Worm (Caenorhabditis elegans): Measurements from ENCODE around the gene F17C11.13.

Gene F17C11.13

ce11 chrV:10955681-10956476 lies at the start of gene F17C11.13 (continued):
- TF ChIP-seq dve-1 (tag; optimal IDR thresholded peaks at IDR 0.05; ENCODE audit: insufficient read depth): peak; percentile 36
- TF ChIP-seq aly-2 (tag; optimal IDR thresholded peaks at IDR 0.05): no peak
- TF ChIP-seq F37D6.2 (tag; optimal IDR thresholded peaks at IDR 0.05): no peak
- no peak for TF ChIP-seq snpc-4 (tag; optimal IDR thresholded peaks at IDR 0.05)
- no peak for TF ChIP-seq attf-4 (tag; optimal IDR thresholded peaks at IDR 0.05)
- no peak for TF ChIP-seq F10B5.3 (tag; optimal IDR thresholded peaks at IDR 0.05)
- TF ChIP-seq lin-13 (GFP tag; optimal IDR thresholded peaks at IDR 0.05): no peak
- no peak for TF ChIP-seq Y5F2A.4 (GFP tag; optimal IDR thresholded peaks at IDR 0.05)
- no peak for TF ChIP-seq R02D3.7 (tag; optimal IDR thresholded peaks at IDR 0.05)
- no peak for TF ChIP-seq nhr-111 (GFP tag; optimal IDR thresholded peaks at IDR 0.05)
- TF ChIP-seq pqm-1 (tag; optimal IDR thresholded peaks at IDR 0.05): peak; percentile 39
- TF ChIP-seq zfp-3 (GFP tag; conservative IDR thresholded peaks at IDR 0.05): 0 out of 2 replicates have a peak, but pooled peaks have one; percentile 19
- TF ChIP-seq nhr-76 (tag; optimal IDR thresholded peaks at IDR 0.05): no peak
- TF ChIP-seq dpl-1 (GFP tag; optimal IDR thresholded peaks at IDR 0.05): no peak
- no peak for TF ChIP-seq madf-5 (GFP tag; IDR thresholded peaks at IDR 0.05)
- TF ChIP-seq saeg-2 (GFP tag; IDR thresholded peaks at IDR 0.05): no peak
- TF ChIP-seq cey-2 (tag; optimal IDR thresholded peaks at IDR 0.05; ENCODE audit: borderline replicate concordance, insufficient read depth): no peak
- no peak for TF ChIP-seq ces-1 (GFP tag; optimal IDR thresholded peaks at IDR 0.05)
- TF ChIP-seq ctbp-1 (GFP tag; IDR thresholded peaks at IDR 0.05): no peak
- TF ChIP-seq D1046.2 (GFP tag; IDR thresholded peaks at IDR 0.05): no peak
- TF ChIP-seq nhr-42 (GFP tag; IDR thresholded peaks at IDR 0.05): no peak

- TF ChIP-seq mxl-2 (GFP tag; conservative IDR thresholded peaks at IDR 0.05) (no peak), nhr-77 (tag; optimal IDR thresholded peaks at IDR 0.05) (no peak), pha-4 (GFP tag; IDR thresholded peaks at IDR 0.05) (no peak), pha-4 (tag; optimal IDR thresholded peaks at IDR 0.05) (no peak), T26A8.4 (GFP tag; IDR thresholded peaks at IDR 0.05) (no peak), zfp-2 (tag; optimal IDR thresholded peaks at IDR 0.05) (no peak), sdz-12 (GFP tag; optimal IDR thresholded peaks at IDR 0.05) (no peak), daf-16 (GFP tag; optimal IDR thresholded peaks at IDR 0.05) (no peak), daf-16 (tag; optimal IDR thresholded peaks at IDR 0.05) (no peak), fkh-10 (GFP tag; optimal IDR thresholded peaks at IDR 0.05) (no peak), ZK546.5 (tag; optimal IDR thresholded peaks at IDR 0.05) (no peak), hmg-1.1 (GFP tag; IDR thresholded peaks at IDR 0.05) (no peak), lin-15B (tag; optimal IDR thresholded peaks at IDR 0.05) (no peak), daf-12 (tag; optimal IDR thresholded peaks at IDR 0.05) (no peak), ama-1 (optimal IDR thresholded peaks at IDR 0.05) (no peak), nhr-28 (tag; optimal IDR thresholded peaks at IDR 0.05) (no peak), pqm-1 (tag; optimal IDR thresholded peaks at IDR 0.05) (no peak)
Measured at ce11 chrV:10909071-10909470, 46.7 kb upstream of the F17C11.13 start, which contains the start of gene zzz-1. Gene zzz-1 (minus strand): TSS chrV:10909171.

- TF ChIP-seq zip-11 (GFP tag; IDR thresholded peaks at IDR 0.05) (no peak), vab-7 (GFP tag; IDR thresholded peaks at IDR 0.05) (no peak), hmg-1.1 (GFP tag; IDR thresholded peaks at IDR 0.05) (no peak), unc-130 (GFP tag; optimal IDR thresholded peaks at IDR 0.05) (no peak), pqm-1 (tag; optimal IDR thresholded peaks at IDR 0.05) (no peak), duxl-1 (tag; optimal IDR thresholded peaks at IDR 0.05; ENCODE audit: poor library complexity) (no peak), gei-8 (GFP tag; optimal IDR thresholded peaks at IDR 0.05) (no peak), zip-2 (tag; optimal IDR thresholded peaks at IDR 0.05) (no peak), hlh-11 (tag; optimal IDR thresholded peaks at IDR 0.05) (no peak), lsy-2 (tag; optimal IDR thresholded peaks at IDR 0.05) (no peak)
Measured at ce11 chrV:10909959-10910358, 45.8 kb upstream of the F17C11.13 start.

Measured in whole organism, L4 larva.